Fruit fly (Drosophila melanogaster) whole organism, embryonic: ENCODE results near the gene CG7276.

Experiments used
- Abd-B ChIP-seq: fragments of 200-800 bp; sonication (Bioruptor generic); optimal IDR thresholded peaks from 2 replicates; lab custom pipeline; 2018; ENCODE audit warnings: missing biosample characterization, mild to moderate bottlenecking, missing genetic modification characterization, moderate library complexity
- CG10654 ChIP-seq: fragments of 200-800 bp; sonication (Bioruptor generic); optimal IDR thresholded peaks from 2 replicates; lab custom pipeline; 2016; ENCODE audit warnings: missing biosample characterization, missing genetic modification characterization
- CG10979 ChIP-seq: fragments of 200-800 bp; sonication (Bioruptor generic); optimal IDR thresholded peaks from 2 replicates; lab custom pipeline; 2018; ENCODE audit warnings: missing biosample characterization, mild to moderate bottlenecking, missing genetic modification characterization, moderate library complexity
- CG11085 ChIP-seq: fragments of 200-800 bp; sonication (Bioruptor generic); IDR thresholded peaks from 2 replicates; pipeline ENCODE4 v1.3.6; 2022; ENCODE audit warnings: missing biosample characterization, missing genetic modification characterization
- CG12219 ChIP-seq: fragments of 200-800 bp; sonication (Bioruptor generic); optimal IDR thresholded peaks from 3 replicates; lab custom pipeline; 2018; ENCODE audit warnings: missing biosample characterization, mild to moderate bottlenecking, missing genetic modification characterization
- CG17359 ChIP-seq: fragments of 200-800 bp; sonication (Bioruptor generic); optimal IDR thresholded peaks from 3 replicates; lab custom pipeline; 2018; ENCODE audit warnings: missing biosample characterization, mild to moderate bottlenecking, missing genetic modification characterization, moderate library complexity
- CG18764 ChIP-seq: fragments of 200-800 bp; sonication (Bioruptor generic); optimal IDR thresholded peaks from 3 replicates; lab custom pipeline; 2016; ENCODE audit warnings: missing biosample characterization, missing genetic modification characterization
- CG2120 ChIP-seq: fragments of 200-800 bp; sonication (Bioruptor generic); optimal IDR thresholded peaks from 3 replicates; lab custom pipeline; 2016; ENCODE audit warnings: missing biosample characterization, missing genetic modification characterization
- CG34422 ChIP-seq: fragments of 200-800 bp; sonication (Bioruptor generic); IDR thresholded peaks from 3 replicates; pipeline ENCODE4 v1.3.6; 2022; ENCODE audit warnings: missing biosample characterization, missing genetic modification characterization
- CG4328 ChIP-seq: fragments of 200-800 bp; sonication (Bioruptor generic); optimal IDR thresholded peaks from 3 replicates; lab custom pipeline; 2017; ENCODE audit warnings: missing biosample characterization, missing genetic modification reagents, missing genetic modification characterization
- CG4730 ChIP-seq: fragments of 200-800 bp; sonication (Bioruptor generic); IDR thresholded peaks from 2 replicates; pipeline ENCODE4 v1.3.6; 2022; ENCODE audit warnings: missing biosample characterization, missing genetic modification characterization
- CG5953 ChIP-seq: fragments of 200-800 bp; sonication (Bioruptor generic); IDR thresholded peaks from 2 replicates; pipeline ENCODE4 v1.3.6; 2022; ENCODE audit warnings: missing biosample characterization, missing genetic modification characterization
- CG7839 ChIP-seq: fragments of 200-800 bp; sonication (Bioruptor generic); optimal IDR thresholded peaks from 3 replicates; lab custom pipeline; 2018; ENCODE audit warnings: missing biosample characterization, mild to moderate bottlenecking, missing genetic modification characterization, moderate library complexity
- CG8478 ChIP-seq: fragments of >200 bp; optimal IDR thresholded peaks from 2 replicates; lab custom pipeline; 2018
- CoRest ChIP-seq: fragments of 200-800 bp; sonication (Bioruptor generic); optimal IDR thresholded peaks from 3 replicates; lab custom pipeline; 2018; ENCODE audit warnings: missing biosample characterization, mild to moderate bottlenecking, missing genetic modification characterization, moderate library complexity
- D19A ChIP-seq: fragments of 200-800 bp; optimal IDR thresholded peaks from 3 replicates; lab custom pipeline; 2019; ENCODE audit warnings: missing biosample characterization, mild to moderate bottlenecking, missing genetic modification characterization, moderate library complexity
- HHEX ChIP-seq: fragments of 200-800 bp; sonication (Bioruptor generic); optimal IDR thresholded peaks from 3 replicates; lab custom pipeline; 2017; ENCODE audit warnings: missing biosample characterization, mild to moderate bottlenecking, missing genetic modification characterization, missing genetic modification reagents
- HLH54F ChIP-seq: fragments of 200-800 bp; sonication (Bioruptor generic); optimal IDR thresholded peaks from 3 replicates; lab custom pipeline; 2016; ENCODE audit warnings: missing biosample characterization, missing genetic modification characterization
- Hr51 ChIP-seq, 2 experiments: fragments of 200-800 bp; sonication (Bioruptor generic); optimal IDR thresholded peaks; 2 replicates in 1 of 2; 3 replicates in 1 of 2; lab custom pipeline; 2016 to 2018; ENCODE audit warnings: missing biosample characterization in 2 of 2, missing genetic modification characterization in 2 of 2, mild to moderate bottlenecking in 1 of 2, moderate library complexity in 1 of 2
- Hr78 ChIP-seq, 2 experiments: fragments of 200-800 bp in 1 of 2; fragments of >200 bp in 1 of 2; sonication (Bioruptor generic) in 1 of 2; optimal IDR thresholded peaks; 2 replicates each; lab custom pipeline; 2017 to 2019; ENCODE audit warnings: missing biosample characterization in 2 of 2, missing genetic modification characterization in 2 of 2, mild to moderate bottlenecking in 1 of 2, moderate library complexity in 1 of 2
- Mes4 ChIP-seq: fragments of 200-800 bp; sonication (Bioruptor generic); optimal IDR thresholded peaks from 2 replicates; lab custom pipeline; 2016; ENCODE audit warnings: missing biosample characterization, missing genetic modification characterization
- NC2β ChIP-seq: fragments of 200-800 bp; sonication (Bioruptor generic); optimal IDR thresholded peaks from 2 replicates; lab custom pipeline; 2016; ENCODE audit warnings: missing biosample characterization, missing genetic modification characterization
- NK7.1 ChIP-seq: fragments of 200-800 bp; sonication (Bioruptor generic); optimal IDR thresholded peaks from 3 replicates; lab custom pipeline; 2016; ENCODE audit warnings: missing biosample characterization, missing genetic modification characterization
- Nf-YC ChIP-seq: fragments of 200-800 bp; optimal IDR thresholded peaks from 3 replicates; lab custom pipeline; 2019; ENCODE audit warnings: missing biosample characterization, mild to moderate bottlenecking, missing genetic modification characterization, moderate library complexity
- Opbp ChIP-seq: fragments of 200-800 bp; sonication (Bioruptor generic); IDR thresholded peaks from 3 replicates; pipeline ENCODE4 v1.3.6; 2022; ENCODE audit warnings: missing biosample characterization, missing genetic modification characterization; ENCODE audit not compliant: partially characterized antibody
- Pdp1 ChIP-seq, 2 experiments: fragments of 200-800 bp; sonication (Bioruptor generic); optimal IDR thresholded peaks; 3 replicates each; lab custom pipeline; 2016; ENCODE audit warnings: missing biosample characterization in 2 of 2, missing genetic modification characterization in 2 of 2, mild to moderate bottlenecking in 1 of 2, moderate library complexity in 1 of 2
- Scr ChIP-seq: fragments of 200-800 bp; sonication (Bioruptor generic); IDR thresholded peaks from 2 replicates; pipeline ENCODE4 v1.3.6; 2022; ENCODE audit warnings: missing biosample characterization, missing genetic modification characterization; ENCODE audit not compliant: partially characterized antibody
- Sin3A ChIP-seq: fragments of >200 bp; optimal IDR thresholded peaks from 2 replicates; lab custom pipeline; 2018
- Stat92E ChIP-seq, 3 experiments: fragments of >200 bp in 2 of 3; fragments of 200-800 bp in 1 of 3; sonication (Bioruptor generic) in 1 of 3; optimal IDR thresholded peaks; 2 replicates each; lab custom pipeline; 2017 to 2019; ENCODE audit warnings: missing biosample characterization in 3 of 3, missing genetic modification characterization in 3 of 3, mild to moderate bottlenecking in 1 of 3, moderate library complexity in 1 of 3
- aop ChIP-seq: fragments of 200-800 bp; sonication (Bioruptor generic); IDR thresholded peaks from 2 replicates; pipeline ENCODE4 v1.3.6; 2022; ENCODE audit warnings: missing biosample characterization, missing genetic modification characterization
- ato ChIP-seq: fragments of 200-800 bp; sonication (Bioruptor generic); IDR thresholded peaks from 2 replicates; pipeline ENCODE4 v1.3.6; 2022; ENCODE audit warnings: missing biosample characterization, missing genetic modification characterization; ENCODE audit not compliant: partially characterized antibody
- crol ChIP-seq: fragments of 200-800 bp; sonication (Bioruptor generic); IDR thresholded peaks from 2 replicates; pipeline ENCODE4 v1.3.6; 2022; ENCODE audit warnings: missing biosample characterization, missing genetic modification characterization
- eyg ChIP-seq: fragments of 200-800 bp; sonication (Bioruptor generic); optimal IDR thresholded peaks from 3 replicates; lab custom pipeline; 2016; ENCODE audit warnings: missing biosample characterization, missing genetic modification characterization
- gcm ChIP-seq: fragments of 200-800 bp; sonication (Bioruptor generic); optimal IDR thresholded peaks from 2 replicates; lab custom pipeline; 2019; ENCODE audit warnings: missing biosample characterization, mild to moderate bottlenecking, missing genetic modification characterization, moderate library complexity
- ind ChIP-seq: fragments of 200-800 bp; sonication (Bioruptor generic); optimal IDR thresholded peaks from 3 replicates; lab custom pipeline; 2016; ENCODE audit warnings: missing biosample characterization, missing genetic modification characterization
- ken ChIP-seq: fragments of 200-800 bp; sonication (Bioruptor generic); IDR thresholded peaks from 3 replicates; pipeline ENCODE4 v1.3.6; 2022; ENCODE audit warnings: missing biosample characterization, missing genetic modification characterization
- lilli ChIP-seq: fragments of 200-800 bp; sonication (Bioruptor generic); optimal IDR thresholded peaks from 3 replicates; lab custom pipeline; 2016; ENCODE audit warnings: missing biosample characterization, missing genetic modification characterization
- nom ChIP-seq: fragments of 200-800 bp; sonication (Bioruptor generic); optimal IDR thresholded peaks from 2 replicates; lab custom pipeline; 2017; ENCODE audit warnings: missing biosample characterization, missing genetic modification characterization, mild to moderate bottlenecking, moderate library complexity, missing genetic modification reagents
- psq ChIP-seq: fragments of 200-800 bp; sonication (Bioruptor generic); optimal IDR thresholded peaks from 2 replicates; lab custom pipeline; 2017; ENCODE audit warnings: missing biosample characterization, missing genetic modification characterization
- rib ChIP-seq: fragments of 200-800 bp; sonication (Bioruptor generic); IDR thresholded peaks from 2 replicates; pipeline ENCODE4 v1.3.6; 2022; ENCODE audit warnings: missing biosample characterization, missing genetic modification characterization
- run ChIP-seq: fragments of 200-800 bp; sonication (Bioruptor generic); optimal IDR thresholded peaks from 3 replicates; lab custom pipeline; 2018; ENCODE audit warnings: missing biosample characterization, mild to moderate bottlenecking, missing genetic modification characterization
- scrt ChIP-seq: fragments of 200-800 bp; sonication (Bioruptor generic); optimal IDR thresholded peaks from 2 replicates; lab custom pipeline; 2018; ENCODE audit warnings: missing biosample characterization, mild to moderate bottlenecking, missing genetic modification characterization, moderate library complexity
- seq ChIP-seq: fragments of 200-800 bp; sonication (Bioruptor generic); IDR thresholded peaks from 2 replicates; pipeline ENCODE4 v1.3.6; 2022; ENCODE audit warnings: missing biosample characterization, missing genetic modification characterization
- tgo ChIP-seq: fragments of 200-800 bp; sonication (Bioruptor generic); IDR thresholded peaks from 3 replicates; pipeline ENCODE4 v1.3.6; 2022; ENCODE audit warnings: missing biosample characterization, missing genetic modification characterization
- unc-4 ChIP-seq: fragments of 200-800 bp; sonication (Bioruptor generic); IDR thresholded peaks from 2 replicates; pipeline ENCODE4 v1.3.6; 2022; ENCODE audit warnings: missing biosample characterization, missing genetic modification characterization; ENCODE audit not compliant: partially characterized antibody
- vfl ChIP-seq: fragments of 200-800 bp; sonication (Bioruptor generic); optimal IDR thresholded peaks from 2 replicates; lab custom pipeline; 2016; ENCODE audit warnings: missing biosample characterization, missing genetic modification characterization
- vvl ChIP-seq: fragments of 200-800 bp; sonication (Bioruptor generic); IDR thresholded peaks from 2 replicates; pipeline ENCODE4 v1.3.6; 2022; ENCODE audit warnings: missing biosample characterization, missing genetic modification characterization
- zen ChIP-seq: fragments of 200-800 bp; sonication (Bioruptor generic); optimal IDR thresholded peaks from 3 replicates; lab custom pipeline; 2018; ENCODE audit warnings: missing biosample characterization, mild to moderate bottlenecking, missing genetic modification characterization, moderate library complexity
- zfh1 ChIP-seq: fragments of 200-800 bp; sonication (Bioruptor generic); IDR thresholded peaks from 3 replicates; pipeline ENCODE4 v1.3.6; 2022; ENCODE audit warnings: missing biosample characterization, missing genetic modification characterization

The CG7276 gene

DNA sequence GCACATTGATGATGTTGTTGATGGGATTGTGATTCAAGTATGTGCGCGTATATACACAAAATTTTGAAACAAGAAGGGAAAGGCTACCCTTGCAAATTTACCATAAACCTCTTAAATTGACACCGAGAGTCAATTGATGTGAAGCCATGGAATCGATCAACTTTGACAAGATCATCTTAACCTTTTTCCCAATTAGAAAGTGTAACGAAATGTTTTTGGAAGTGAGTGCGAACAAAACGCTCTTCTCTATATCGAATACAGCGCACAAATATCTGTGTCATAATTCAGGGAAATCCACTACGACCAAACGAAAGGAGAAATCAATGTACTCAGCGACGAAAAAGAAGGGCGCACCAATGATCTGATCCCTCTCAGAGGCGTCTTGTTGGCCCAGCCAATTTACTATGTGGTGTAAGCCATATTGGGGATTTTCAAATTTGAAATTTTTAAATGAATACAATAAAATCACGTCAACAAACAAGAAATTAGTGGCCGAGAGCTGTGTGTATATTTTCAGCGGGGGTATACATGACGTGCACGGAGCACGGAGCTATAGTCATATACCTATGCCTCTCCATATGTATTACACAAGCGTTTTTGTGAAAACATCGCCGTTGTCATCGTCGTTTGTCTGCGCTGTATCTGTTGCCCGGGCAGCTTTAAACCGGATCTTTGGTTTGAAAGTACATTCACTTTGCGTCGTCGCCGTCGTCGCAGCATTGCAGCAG is 35.6 kb downstream of the CG7276 start (continued):
- TF ChIP-seq tgo (GFP tag; lab: Robert Waterston, UW) (no peak), rib (GFP tag; lab: Robert Waterston, UW) (no peak), zen (tag; lab: Kevin White, UChicago) (peak; percentile 1), CG2120 (peak; percentile 30), CG8478 (lab: Kevin White, UChicago) (no peak), nom (peak; percentile 35), crol (no peak), Hr78 (GFP tag; optimal IDR thresholded peaks at IDR 0.05; lab: Kevin White, UChicago) (no peak), Mes4 (no peak), unc-4 (GFP tag; lab: Robert Waterston, UW) (no peak), Stat92E (GFP tag; optimal IDR thresholded peaks at IDR 0.05; lab: Kevin White, UChicago) (no peak), CG4730 (GFP tag; lab: Robert Waterston, UW) (no peak), vfl (no peak), Nf-YC (tag; lab: Kevin White, UChicago) (no peak), D19A (tag; lab: Kevin White, UChicago) (peak; percentile 75), CG17359 (peak; percentile 57), CG4328 (GFP tag; lab: Kevin White, UChicago) (peak; percentile 12), CG5953 (GFP tag; lab: Robert Waterston, UW) (no peak), Sin3A (lab: Kevin White, UChicago) (no peak), psq (GFP tag; lab: Kevin White, UChicago) (no peak), zfh1 (GFP tag; lab: Robert Waterston, UW) (peak; percentile 20; the same call in 1 of the 3 replicates), ken (peak; percentile 35; the same call in 1 of the 3 replicates), NK7.1 (GFP tag; lab: Kevin White, UChicago) (no peak), run (tag; lab: Kevin White, UChicago) (no peak), lilli (GFP tag; lab: Kevin White, UChicago) (peak; percentile 29), CG7839 (tag; lab: Kevin White, UChicago) (peak; percentile 26), HLH54F (GFP tag; lab: Kevin White, UChicago) (no peak), aop (GFP tag; lab: Robert Waterston, UW) (no peak), vvl (GFP tag; lab: Robert Waterston, UW) (peak; percentile 35; the same call in 1 of the 2 replicates), Hr51 (GFP tag; optimal IDR thresholded peaks at IDR 0.05; lab: Kevin White, UChicago) (peak in 1 of 2 experiments; percentile 65), CG11085 (GFP tag; lab: Robert Waterston, UW) (no peak), CG34422 (GFP tag; lab: Robert Waterston, UW) (0 out of 3 replicates have a peak, but pooled peaks have one; percentile 24), ind (GFP tag; lab: Kevin White, UChicago) (peak; percentile 52), CG10979 (tag; lab: Kevin White, UChicago) (peak; percentile 39), ato (GFP tag; lab: Robert Waterston, UW) (no peak), Abd-B (GFP tag; lab: Kevin White, UChicago) (peak; percentile 13), Opbp (GFP tag; lab: Robert Waterston, UW) (no peak), HHEX (GFP tag; lab: Kevin White, UChicago) (peak; percentile 40), NC2β (GFP tag; lab: Kevin White, UChicago) (no peak), eyg (GFP tag; lab: Kevin White, UChicago) (no peak), Pdp1 (GFP tag; optimal IDR thresholded peaks at IDR 0.05; lab: Kevin White, UChicago) (peak; percentile 41 to 79), seq (GFP tag; lab: Robert Waterston, UW) (no peak), CoRest (tag; lab: Kevin White, UChicago) (peak; percentile 36), CG18764 (GFP tag; lab: Kevin White, UChicago) (no peak), Scr (GFP tag; lab: Robert Waterston, UW) (no peak), scrt (GFP tag; lab: Kevin White, UChicago) (no peak), gcm (peak; percentile 45), CG12219 (GFP tag; lab: Kevin White, UChicago) (peak; percentile 19), CG10654 (GFP tag; lab: Kevin White, UChicago) (no peak)
